Worm (Caenorhabditis elegans): ENCODE measurements around the gene ins-17.

The ins-17 gene

ce11 chrIII:4449893-4450579 lies 27.3 kb downstream of the ins-17 start, which contains the start of gene ceh-43 (continued):
- TF ChIP-seq F49E8.2 (tag; optimal IDR thresholded peaks at IDR 0.05; ENCODE audit: insufficient read depth): no peak
- TF ChIP-seq ztf-3 (GFP tag; optimal IDR thresholded peaks at IDR 0.05): no peak
- 0 out of 2 replicates have a peak, but pooled peaks have one; percentile 25 for TF ChIP-seq ceh-91 (GFP tag; IDR thresholded peaks at IDR 0.05)
- TF ChIP-seq madf-10 (tag; optimal IDR thresholded peaks at IDR 0.05): no peak
- no peak for TF ChIP-seq zfh-2 (GFP tag; conservative IDR thresholded peaks at IDR 0.05)
- no peak for TF ChIP-seq tlf-1 (GFP tag; optimal IDR thresholded peaks at IDR 0.05)
- no peak for TF ChIP-seq aptf-3 (GFP tag; IDR thresholded peaks at IDR 0.05)
- peak; percentile 64; the same call in 1 of the 2 replicates for TF ChIP-seq madf-6 (GFP tag; IDR thresholded peaks at IDR 0.05)
- peak; percentile 33 for TF ChIP-seq lsl-1 (GFP tag; optimal IDR thresholded peaks at IDR 0.05)
- no peak for TF ChIP-seq nhr-179 (tag; optimal IDR thresholded peaks at IDR 0.05)
- peak; percentile 20 for TF ChIP-seq ZK185.1 (tag; optimal IDR thresholded peaks at IDR 0.05; ENCODE audit: poor library complexity, severe bottlenecking)
- 0 out of 2 replicates have a peak, but pooled peaks have one; percentile 24 for TF ChIP-seq lir-1 (GFP tag; conservative IDR thresholded peaks at IDR 0.05)
- TF ChIP-seq dox-1 (GFP tag; IDR thresholded peaks at IDR 0.05): no peak
- TF ChIP-seq gei-17 (GFP tag; optimal IDR thresholded peaks at IDR 0.05): no peak
- no peak for TF ChIP-seq ets-4 (GFP tag; optimal IDR thresholded peaks at IDR 0.05)
- TF ChIP-seq nfya-1 (tag; optimal IDR thresholded peaks at IDR 0.05; ENCODE audit: borderline replicate concordance, insufficient read depth): no peak
- no peak for TF ChIP-seq madf-8 (GFP tag; conservative IDR thresholded peaks at IDR 0.05)

ce11 chrIII:4449357-4449756 lies 28.0 kb downstream of the ins-17 start:
- TF ChIP-seq snpc-4 (GFP tag; optimal IDR thresholded peaks at IDR 0.05) (no peak), snpc-4 (tag; optimal IDR thresholded peaks at IDR 0.05) (peak in 1 of 4 experiments; percentile 28), fkh-3 (tag; optimal IDR thresholded peaks at IDR 0.05) (no peak), unc-62 (GFP tag; optimal IDR thresholded peaks at IDR 0.05) (no peak), B0035.1 (tag; optimal IDR thresholded peaks at IDR 0.05) (no peak), mxl-1 (tag; optimal IDR thresholded peaks at IDR 0.05) (no peak), gei-17 (GFP tag; optimal IDR thresholded peaks at IDR 0.05) (no peak), egl-18 (GFP tag; IDR thresholded peaks at IDR 0.05) (no peak), ccch-3 (GFP tag; optimal IDR thresholded peaks at IDR 0.05) (no peak), unc-130 (GFP tag; optimal IDR thresholded peaks at IDR 0.05) (no peak), ztf-28 (GFP tag; IDR thresholded peaks at IDR 0.05) (0 out of 2 replicates have a peak, but pooled peaks have one; percentile 36), cebp-2 (GFP tag; IDR thresholded peaks at IDR 0.05) (no peak), Y56A3A.18 (GFP tag; IDR thresholded peaks at IDR 0.05) (no peak), snpc-1.3 (tag; optimal IDR thresholded peaks at IDR 0.05; ENCODE audit: insufficient read depth) (peak; percentile 55), dpl-1 (GFP tag; optimal IDR thresholded peaks at IDR 0.05) (no peak), F49E8.2 (tag; optimal IDR thresholded peaks at IDR 0.05; ENCODE audit: insufficient read depth) (peak; percentile 62), lin-40 (tag; optimal IDR thresholded peaks at IDR 0.05) (no peak), Y79H2A.3 (GFP tag; conservative IDR thresholded peaks at IDR 0.05) (no peak), lsy-27 (tag; optimal IDR thresholded peaks at IDR 0.05; ENCODE audit: borderline replicate concordance, insufficient read depth) (no peak), nhr-120 (GFP tag; IDR thresholded peaks at IDR 0.05) (no peak), sdz-38 (tag; optimal IDR thresholded peaks at IDR 0.05) (no peak), B0261.1 (tag; optimal IDR thresholded peaks at IDR 0.05) (peak; percentile 71), F57A8.1 (GFP tag; optimal IDR thresholded peaks at IDR 0.05) (no peak), bed-2 (GFP tag; IDR thresholded peaks at IDR 0.05) (no peak), T07F8.4 (tag; optimal IDR thresholded peaks at IDR 0.05) (peak; percentile 23), F52B5.7 (tag; optimal IDR thresholded peaks at IDR 0.05) (no peak), dpff-1 (tag; optimal IDR thresholded peaks at IDR 0.05) (no peak), dox-1 (GFP tag; IDR thresholded peaks at IDR 0.05) (peak; percentile 39; the same call in 1 of the 2 replicates), ztf-6 (GFP tag; IDR thresholded peaks at IDR 0.05) (no peak), akir-1 (GFP tag; optimal IDR thresholded peaks at IDR 0.05) (no peak), aptf-2 (GFP tag; conservative IDR thresholded peaks at IDR 0.05) (no peak), nhr-80 (tag; optimal IDR thresholded peaks at IDR 0.05) (peak; percentile 40)

Data from whole organism, young adult.